Worm (Caenorhabditis elegans): ENCODE data around the gene natc-2.

DNA sequence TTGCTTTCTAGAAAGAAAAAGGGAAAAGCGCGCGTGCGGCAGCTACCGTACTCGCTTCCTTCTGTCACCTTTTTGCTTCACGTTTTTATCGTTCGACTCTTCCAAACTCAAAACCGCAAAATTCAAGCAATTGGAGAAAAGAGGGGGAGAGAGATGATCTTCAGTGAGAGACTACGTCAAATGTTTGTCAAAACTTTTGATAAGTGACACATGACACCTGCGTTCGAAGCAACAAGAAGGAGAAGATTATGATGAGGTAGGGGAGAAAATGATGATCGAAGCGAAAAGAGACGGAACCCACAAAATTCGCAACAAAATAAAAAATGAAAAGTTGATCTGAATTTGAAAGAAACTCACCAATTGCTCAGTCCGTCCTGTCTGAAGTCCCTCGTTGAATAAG, 44.5 kb downstream of the natc-2 start:
- TF ChIP-seq lin-26 (GFP tag; IDR thresholded peaks at IDR 0.05) (no peak), F37B4.10 (GFP tag; IDR thresholded peaks at IDR 0.05) (no peak), sea-2 (GFP tag; IDR thresholded peaks at IDR 0.05) (no peak), pha-4 (tag; optimal IDR thresholded peaks at IDR 0.05) (no peak), ceh-40 (GFP tag; IDR thresholded peaks at IDR 0.05) (no peak), dpl-1 (GFP tag; optimal IDR thresholded peaks at IDR 0.05) (no peak), somi-1 (GFP tag; optimal IDR thresholded peaks at IDR 0.05) (no peak), cebp-1 (GFP tag; IDR thresholded peaks at IDR 0.05) (no peak), cebp-1 (tag; optimal IDR thresholded peaks at IDR 0.05) (no peak), sptf-2 (GFP tag; optimal IDR thresholded peaks at IDR 0.05) (no peak), hsf-1 (GFP tag; IDR thresholded peaks at IDR 0.05) (no peak), xnd-1 (tag; optimal IDR thresholded peaks at IDR 0.05) (no peak), nfya-1 (tag; optimal IDR thresholded peaks at IDR 0.05; ENCODE audit: borderline replicate concordance, insufficient read depth) (no peak), Y79H2A.3 (GFP tag; conservative IDR thresholded peaks at IDR 0.05) (no peak)

Measured in whole organism, young adult.